Fruit fly (Drosophila melanogaster) whole organism, embryonic: ENCODE measurements around the gene MBD-R2.

ENCODE experiments used
- Blimp-1 ChIP-seq: fragments of 200-800 bp; sonication (Bioruptor generic); optimal IDR thresholded peaks from 3 replicates; lab custom pipeline; 2018; ENCODE audit warnings: missing biosample characterization, missing genetic modification characterization, mild to moderate bottlenecking, moderate library complexity, missing genetic modification reagents
- C15 ChIP-seq: fragments of 200-800 bp; sonication (Bioruptor generic); IDR thresholded peaks from 3 replicates; pipeline ENCODE4 v1.3.6; 2022; ENCODE audit warnings: missing biosample characterization, missing genetic modification characterization
- CG10321 ChIP-seq: fragments of 200-800 bp; sonication (Bioruptor generic); IDR thresholded peaks from 2 replicates; pipeline ENCODE4 v1.3.6; 2022; ENCODE audit warnings: missing biosample characterization, missing genetic modification characterization
- CG10565 ChIP-seq: fragments of 200-800 bp; sonication (Bioruptor generic); optimal IDR thresholded peaks from 3 replicates; lab custom pipeline; 2016; ENCODE audit warnings: missing biosample characterization, mild to moderate bottlenecking, missing genetic modification characterization
- CG10959 ChIP-seq: fragments of 200-800 bp; sonication (Bioruptor generic); IDR thresholded peaks from 2 replicates; pipeline ENCODE4 v1.3.6; 2022; ENCODE audit warnings: missing biosample characterization, missing genetic modification characterization
- CG12071 ChIP-seq: fragments of 200-800 bp; sonication (Bioruptor generic); optimal IDR thresholded peaks from 3 replicates; lab custom pipeline; 2018; ENCODE audit warnings: missing biosample characterization, mild to moderate bottlenecking, missing genetic modification characterization
- CG14710 ChIP-seq: fragments of 200-800 bp; sonication (Bioruptor generic); optimal IDR thresholded peaks from 3 replicates; lab custom pipeline; 2019; ENCODE audit warnings: missing biosample characterization, mild to moderate bottlenecking, missing genetic modification characterization, moderate library complexity
- CG15601 ChIP-seq: fragments of 200-800 bp; sonication (Bioruptor generic); optimal IDR thresholded peaks from 3 replicates; lab custom pipeline; 2019; ENCODE audit warnings: missing biosample characterization, mild to moderate bottlenecking, missing genetic modification characterization, moderate library complexity
- CG17612 ChIP-seq: fragments of 200-800 bp; sonication (Bioruptor generic); IDR thresholded peaks from 2 replicates; pipeline ENCODE4 v1.3.6; 2022; ENCODE audit warnings: missing biosample characterization, missing genetic modification characterization
- CG18011 ChIP-seq: fragments of 200-800 bp; sonication (Bioruptor generic); optimal IDR thresholded peaks from 2 replicates; lab custom pipeline; 2017; ENCODE audit warnings: missing biosample characterization, missing genetic modification characterization, mild to moderate bottlenecking, moderate library complexity, missing genotype
- CG31441 ChIP-seq: fragments of 200-800 bp; sonication (Bioruptor generic); IDR thresholded peaks from 2 replicates; pipeline ENCODE4 v1.3.6; 2022; ENCODE audit warnings: missing biosample characterization, missing genetic modification characterization
- CG4854 ChIP-seq: fragments of 200-800 bp; sonication (Bioruptor generic); optimal IDR thresholded peaks from 2 replicates; lab custom pipeline; 2016; ENCODE audit warnings: missing biosample characterization, missing genetic modification characterization, inconsistent platforms
- CG6175 ChIP-seq: fragments of 200-800 bp; sonication (Bioruptor generic); IDR thresholded peaks from 3 replicates; pipeline ENCODE4 v1.3.6; 2022; ENCODE audit warnings: missing biosample characterization, missing genetic modification characterization
- CG6272 ChIP-seq: fragments of 200-800 bp; sonication (Bioruptor generic); IDR thresholded peaks from 2 replicates; pipeline ENCODE4 v1.3.6; 2022; ENCODE audit warnings: missing biosample characterization, missing genetic modification characterization
- CG6813 ChIP-seq: fragments of 200-800 bp; sonication (Bioruptor generic); optimal IDR thresholded peaks from 2 replicates; lab custom pipeline; 2017; ENCODE audit warnings: missing biosample characterization, missing genetic modification characterization, mild to moderate bottlenecking, moderate library complexity, missing genetic modification reagents
- CG8290 ChIP-seq, 3 experiments: fragments of 200-800 bp; sonication (Bioruptor generic); optimal IDR thresholded peaks; 2 replicates each; lab custom pipeline; 2016 to 2019; ENCODE audit warnings: missing biosample characterization in 3 of 3, missing genetic modification characterization in 3 of 3, mild to moderate bottlenecking in 2 of 3, moderate library complexity in 1 of 3
- Chrac-16 ChIP-seq: fragments of 200-800 bp; sonication (Bioruptor generic); optimal IDR thresholded peaks from 3 replicates; lab custom pipeline; 2016; ENCODE audit warnings: missing biosample characterization, missing genetic modification characterization
- CoRest ChIP-seq: fragments of 200-800 bp; sonication (Bioruptor generic); optimal IDR thresholded peaks from 3 replicates; lab custom pipeline; 2018; ENCODE audit warnings: missing biosample characterization, mild to moderate bottlenecking, missing genetic modification characterization, moderate library complexity
- D19A ChIP-seq: fragments of 200-800 bp; optimal IDR thresholded peaks from 3 replicates; lab custom pipeline; 2019; ENCODE audit warnings: missing biosample characterization, mild to moderate bottlenecking, missing genetic modification characterization, moderate library complexity
- Dek ChIP-seq: fragments of 200-800 bp; sonication (Bioruptor generic); optimal IDR thresholded peaks from 3 replicates; lab custom pipeline; 2019; ENCODE audit warnings: missing biosample characterization, mild to moderate bottlenecking, missing genetic modification characterization, moderate library complexity
- Fer1 ChIP-seq: fragments of 200-800 bp; sonication (Bioruptor generic); optimal IDR thresholded peaks from 2 replicates; lab custom pipeline; 2017; ENCODE audit warnings: missing biosample characterization, mild to moderate bottlenecking, missing genetic modification characterization
- Hr51 ChIP-seq, 2 experiments: fragments of 200-800 bp; sonication (Bioruptor generic); optimal IDR thresholded peaks; 2 replicates in 1 of 2; 3 replicates in 1 of 2; lab custom pipeline; 2016 to 2018; ENCODE audit warnings: missing biosample characterization in 2 of 2, missing genetic modification characterization in 2 of 2, mild to moderate bottlenecking in 1 of 2, moderate library complexity in 1 of 2
- Stat92E ChIP-seq, 3 experiments: fragments of >200 bp in 2 of 3; fragments of 200-800 bp in 1 of 3; sonication (Bioruptor generic) in 1 of 3; optimal IDR thresholded peaks; 2 replicates each; lab custom pipeline; 2017 to 2019; ENCODE audit warnings: missing biosample characterization in 3 of 3, missing genetic modification characterization in 3 of 3, mild to moderate bottlenecking in 1 of 3, moderate library complexity in 1 of 3
- YL-1 ChIP-seq: fragments of 200-800 bp; sonication (Bioruptor generic); optimal IDR thresholded peaks from 3 replicates; lab custom pipeline; 2017; ENCODE audit warnings: missing biosample characterization, mild to moderate bottlenecking, missing genetic modification characterization
- ase ChIP-seq: fragments of 200-800 bp; sonication (Bioruptor generic); IDR thresholded peaks from 3 replicates; pipeline ENCODE4 v1.3.6; 2022; ENCODE audit warnings: missing biosample characterization, missing genetic modification characterization
- bab2 ChIP-seq: fragments of 200-800 bp; sonication (Bioruptor generic); optimal IDR thresholded peaks from 2 replicates; lab custom pipeline; 2016; ENCODE audit warnings: missing biosample characterization, missing genetic modification characterization
- crp ChIP-seq, 2 experiments: fragments of 200-800 bp; sonication (Bioruptor generic); optimal IDR thresholded peaks; 2 replicates in 1 of 2; 3 replicates in 1 of 2; lab custom pipeline; 2017; ENCODE audit warnings: missing biosample characterization in 2 of 2, missing genetic modification characterization in 2 of 2, mild to moderate bottlenecking in 1 of 2, moderate library complexity in 1 of 2
- fd96Cb ChIP-seq: fragments of 200-800 bp; sonication (Bioruptor generic); optimal IDR thresholded peaks from 2 replicates; lab custom pipeline; 2018; ENCODE audit warnings: missing biosample characterization, mild to moderate bottlenecking, missing genetic modification characterization, moderate library complexity
- gcm ChIP-seq: fragments of 200-800 bp; sonication (Bioruptor generic); optimal IDR thresholded peaks from 2 replicates; lab custom pipeline; 2019; ENCODE audit warnings: missing biosample characterization, mild to moderate bottlenecking, missing genetic modification characterization, moderate library complexity
- gem ChIP-seq: fragments of 200-800 bp; sonication (Bioruptor generic); optimal IDR thresholded peaks from 2 replicates; lab custom pipeline; 2019; ENCODE audit warnings: missing biosample characterization, mild to moderate bottlenecking, missing genetic modification characterization, moderate library complexity
- h ChIP-seq: fragments of >200 bp; optimal IDR thresholded peaks from 2 replicates; lab custom pipeline; 2017
- hkb ChIP-seq, 2 experiments: fragments of 200-800 bp in 1 of 2; fragments of >200 bp in 1 of 2; sonication (Bioruptor generic) in 1 of 2; IDR thresholded peaks in 1 of 2; optimal IDR thresholded peaks in 1 of 2; 2 replicates each; pipeline versions ENCODE4 v1.3.6 to Lab custom; 2017 to 2022; ENCODE audit warnings: missing biosample characterization in 1 of 2, missing genetic modification characterization in 1 of 2
- jing ChIP-seq: fragments of 200-800 bp; sonication (Bioruptor generic); optimal IDR thresholded peaks from 2 replicates; lab custom pipeline; 2018; ENCODE audit warnings: missing biosample characterization, mild to moderate bottlenecking, missing genetic modification characterization
- jumu ChIP-seq: fragments of 200-800 bp; sonication (Bioruptor generic); optimal IDR thresholded peaks from 3 replicates; lab custom pipeline; 2016; ENCODE audit warnings: missing biosample characterization, missing genetic modification characterization
- sqz ChIP-seq: fragments of 200-800 bp; sonication (Bioruptor generic); optimal IDR thresholded peaks from 3 replicates; lab custom pipeline; 2018; ENCODE audit warnings: missing biosample characterization, mild to moderate bottlenecking, missing genetic modification characterization
- tio ChIP-seq: fragments of 200-800 bp; sonication (Bioruptor generic); optimal IDR thresholded peaks from 2 replicates; lab custom pipeline; 2017; ENCODE audit warnings: missing biosample characterization, missing genetic modification characterization, inconsistent platforms
- vfl ChIP-seq: fragments of 200-800 bp; sonication (Bioruptor generic); optimal IDR thresholded peaks from 2 replicates; lab custom pipeline; 2016; ENCODE audit warnings: missing biosample characterization, missing genetic modification characterization
- zen ChIP-seq: fragments of 200-800 bp; sonication (Bioruptor generic); optimal IDR thresholded peaks from 3 replicates; lab custom pipeline; 2018; ENCODE audit warnings: missing biosample characterization, mild to moderate bottlenecking, missing genetic modification characterization, moderate library complexity

The MBD-R2 gene

DNA sequence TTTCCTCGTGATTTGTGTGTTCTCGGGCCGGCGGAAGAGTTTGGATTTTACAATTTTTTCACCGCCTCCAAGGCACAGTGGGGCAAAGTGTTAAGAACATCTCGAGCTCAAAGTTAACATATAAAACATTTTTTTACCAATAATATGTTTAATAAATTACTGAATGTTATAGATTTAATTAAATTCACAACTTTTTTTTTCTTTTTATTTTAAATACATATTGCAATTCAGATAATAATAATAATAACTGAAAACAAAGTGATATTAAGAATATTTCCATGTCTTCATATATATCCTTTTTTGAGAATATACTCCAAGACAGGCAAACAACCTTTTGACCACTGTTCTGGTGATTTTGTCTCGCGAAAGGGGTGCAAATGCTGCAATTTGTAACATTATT lies 10.1 kb downstream of the MBD-R2 start (continued):
- peak; percentile 51 for TF ChIP-seq Blimp-1
- no peak for TF ChIP-seq crp (GFP tag; optimal IDR thresholded peaks at IDR 0.05; lab: Kevin White, UChicago)
- no peak for TF ChIP-seq h (lab: Kevin White, UChicago)
- TF ChIP-seq CG12071 (GFP tag; lab: Kevin White, UChicago), result no peak
- peak in 1 of 2 experiments; percentile 20 for TF ChIP-seq Hr51 (GFP tag; optimal IDR thresholded peaks at IDR 0.05; lab: Kevin White, UChicago)
- no peak for TF ChIP-seq CG6813 (GFP tag; lab: Kevin White, UChicago)
- no peak for TF ChIP-seq gcm (GFP tag; lab: Kevin White, UChicago)
- no peak for TF ChIP-seq CG10565
- TF ChIP-seq Chrac-16 (GFP tag; lab: Kevin White, UChicago), result no peak
- no peak for TF ChIP-seq CG6272 (GFP tag; lab: Robert Waterston, UW)
- TF ChIP-seq jumu (GFP tag; lab: Kevin White, UChicago), result no peak
- peak; percentile 21 for TF ChIP-seq CoRest (tag; lab: Kevin White, UChicago)
- TF ChIP-seq CG4854 (GFP tag; lab: Kevin White, UChicago), result no peak
- TF ChIP-seq tio (GFP tag; lab: Kevin White, UChicago), result no peak
- peak; percentile 23 for TF ChIP-seq fd96Cb (tag; lab: Kevin White, UChicago)
- TF ChIP-seq CG10959 (GFP tag; lab: Robert Waterston, UW), result no peak
- no peak for TF ChIP-seq Dek
- peak; percentile 11 for TF ChIP-seq D19A (tag; lab: Kevin White, UChicago)
- no peak for TF ChIP-seq hkb (optimal IDR thresholded peaks at IDR 0.05; lab: Kevin White, UChicago)
- no peak for TF ChIP-seq hkb (GFP tag; IDR thresholded peaks at IDR 0.05; lab: Robert Waterston, UW)
- peak; percentile 19 for TF ChIP-seq CG14710 (tag; lab: Kevin White, UChicago)
- no peak for TF ChIP-seq jing (GFP tag; lab: Kevin White, UChicago)
- no peak for TF ChIP-seq zen (tag; lab: Kevin White, UChicago)
- peak; percentile 62; the same call in 1 of the 2 replicates for TF ChIP-seq CG31441 (GFP tag; lab: Robert Waterston, UW)
- TF ChIP-seq CG15601 (tag; lab: Kevin White, UChicago), result peak; percentile 7

DNA sequence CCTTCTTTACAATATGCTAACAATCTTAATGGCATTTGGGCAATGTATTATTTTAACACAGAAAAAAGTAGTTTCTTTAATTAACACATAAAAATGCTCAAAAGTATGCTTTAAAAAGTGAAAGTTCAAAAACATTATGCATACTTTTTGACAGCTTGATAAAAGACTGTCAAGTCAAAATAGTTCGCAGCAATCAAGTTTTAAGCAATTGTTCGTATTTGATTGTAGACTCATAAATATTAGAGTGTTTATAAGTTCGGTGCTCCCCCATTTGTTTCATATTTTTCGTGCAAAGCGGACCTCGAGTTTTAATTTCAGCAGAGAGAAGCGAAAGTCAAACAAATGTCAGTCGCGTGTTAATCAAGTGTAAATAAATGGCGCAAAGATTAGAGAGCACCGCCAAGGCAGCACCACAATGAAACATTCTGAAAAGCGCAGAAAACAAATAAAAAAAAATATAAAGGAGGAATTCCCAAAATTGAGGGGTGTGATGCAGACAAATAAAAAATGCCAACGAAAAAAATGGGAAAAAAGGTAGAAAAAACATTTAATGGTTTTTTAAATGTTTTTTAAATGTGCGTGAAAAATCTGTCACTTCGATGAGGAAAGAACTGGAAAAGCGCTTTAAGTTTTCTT lies 11.0 kb downstream of the MBD-R2 start:
- TF ChIP-seq bab2 (GFP tag; lab: Kevin White, UChicago) (no peak), gem (tag; lab: Kevin White, UChicago) (peak; percentile 17), Stat92E (GFP tag; optimal IDR thresholded peaks at IDR 0.05; lab: Kevin White, UChicago) (no peak), CG6175 (no peak), CG15601 (tag; lab: Kevin White, UChicago) (no peak), D19A (tag; lab: Kevin White, UChicago) (peak; percentile 68), Fer1 (GFP tag; lab: Kevin White, UChicago) (no peak), C15 (GFP tag; lab: Robert Waterston, UW) (no peak), vfl (no peak), ase (GFP tag; lab: Robert Waterston, UW) (no peak), CG18011 (GFP tag; lab: Kevin White, UChicago) (no peak), CG10321 (no peak), YL-1 (GFP tag; lab: Kevin White, UChicago) (no peak), sqz (peak; percentile 12), CG8290 (GFP tag; optimal IDR thresholded peaks at IDR 0.05; lab: Kevin White, UChicago) (peak; percentile 94), CG8290 (tag; optimal IDR thresholded peaks at IDR 0.05; lab: Kevin White, UChicago) (peak in 1 of 2 experiments; percentile 81), CG17612 (GFP tag; lab: Robert Waterston, UW) (peak; percentile 89)
- TF ChIP-seq, all 482 proteins: peak for 5
